Worm (Caenorhabditis elegans) whole organism, L4 larva: ENCODE data around the gene col-95.
A peak's percentile ranks its signal among the peaks of the same experiment; 100 is the strongest.

ENCODE experiments used
- F10B5.3 ChIP-seq: sonication (generic microtip); optimal IDR thresholded peaks from 2 replicates; lab custom pipeline; 2016; ENCODE audit warnings: mild to moderate bottlenecking, missing genetic modification characterization, missing compliant biosample characterization
- F37D6.2 ChIP-seq: sonication (generic microtip); optimal IDR thresholded peaks from 2 replicates; lab custom pipeline; 2016; ENCODE audit warnings: mild to moderate bottlenecking, missing genetic modification characterization, missing compliant biosample characterization
- T26A8.4 ChIP-seq: fragments of 200-800 bp; sonication (Bioruptor generic); IDR thresholded peaks from 2 replicates; pipeline ENCODE4 v1.3.6; 2022; ENCODE audit warnings: missing genetic modification characterization, missing compliant biosample characterization
- Y105C5A.15 ChIP-seq: fragments of 200-800 bp; sonication (Bioruptor generic); IDR thresholded peaks from 2 replicates; pipeline ENCODE4 v1.3.6; 2022; ENCODE audit warnings: missing genetic modification characterization, missing compliant biosample characterization
- Y48G9A.11 ChIP-seq: fragments of 200-800 bp; sonication (Bioruptor generic); IDR thresholded peaks from 2 replicates; pipeline ENCODE4 v1.3.6; 2022; ENCODE audit warnings: missing genetic modification reagents, missing genetic modification characterization, missing compliant biosample characterization
- aly-2 ChIP-seq: sonication (generic microtip); optimal IDR thresholded peaks from 2 replicates; lab custom pipeline; 2018; ENCODE audit warnings: missing biosample characterization, missing genetic modification characterization
- ceh-62 ChIP-seq: sonication (generic microtip); optimal IDR thresholded peaks from 2 replicates; lab custom pipeline; 2017; ENCODE audit warnings: missing biosample characterization, missing genetic modification characterization
- ctbp-1 ChIP-seq: fragments of 200-800 bp; sonication (Bioruptor generic); IDR thresholded peaks from 2 replicates; pipeline ENCODE4 v1.3.6; 2022; ENCODE audit warnings: missing genetic modification reagents, missing genetic modification characterization, missing compliant biosample characterization
- daf-16 ChIP-seq, 3 experiments: sonication (generic microtip); optimal IDR thresholded peaks; 2 replicates each; lab custom pipeline; 2016 to 2017; ENCODE audit warnings: missing genetic modification characterization in 3 of 3, missing genetic modification reagents in 3 of 3, mild to moderate bottlenecking in 2 of 3, missing compliant biosample characterization in 2 of 3, missing biosample characterization in 1 of 3, moderate library complexity in 1 of 3
- dmd-6 ChIP-seq: fragments of 200-800 bp; sonication (Bioruptor generic); IDR thresholded peaks from 2 replicates; pipeline ENCODE4 v1.3.6; 2022; ENCODE audit warnings: missing genetic modification reagents, missing genetic modification characterization, missing compliant biosample characterization
- dpl-1 ChIP-seq: fragments of 150-350 bp; optimal IDR thresholded peaks from 2 replicates; lab custom pipeline; 2014; ENCODE audit warnings: missing biosample characterization, missing genetic modification reagents, missing genetic modification characterization
- dve-1 ChIP-seq: sonication (generic microtip); optimal IDR thresholded peaks from 2 replicates; lab custom pipeline; 2017; ENCODE audit warnings: antibody characterized with exemption, mild to moderate bottlenecking, missing genetic modification characterization, missing compliant biosample characterization; ENCODE audit not compliant: insufficient read depth
- fos-1 ChIP-seq: fragments of 150-350 bp; optimal IDR thresholded peaks from 2 replicates; lab custom pipeline; 2014; ENCODE audit warnings: missing biosample characterization, missing genetic modification characterization
- hif-1 ChIP-seq, 2 experiments: sonication (generic microtip); optimal IDR thresholded peaks; 2 replicates each; lab custom pipeline; 2016 to 2017; ENCODE audit warnings: missing compliant biosample characterization in 2 of 2, missing genetic modification characterization in 2 of 2, missing genetic modification reagents in 2 of 2, missing genotype in 2 of 2, mild to moderate bottlenecking in 1 of 2
- hlh-11 ChIP-seq: fragments of 200-800 bp; sonication (Bioruptor generic); optimal IDR thresholded peaks from 2 replicates; lab custom pipeline; 2018; ENCODE audit warnings: mild to moderate bottlenecking, missing genetic modification characterization, missing compliant biosample characterization
- hlh-30 ChIP-seq: sonication (generic microtip); optimal IDR thresholded peaks from 2 replicates; lab custom pipeline; 2017; ENCODE audit warnings: antibody characterized with exemption, mild to moderate bottlenecking, missing genetic modification characterization, missing compliant biosample characterization; ENCODE audit not compliant: insufficient read depth
- hmg-1.1 ChIP-seq: fragments of 200-800 bp; sonication (Bioruptor generic); IDR thresholded peaks from 2 replicates; pipeline ENCODE4 v1.3.6; 2022; ENCODE audit warnings: missing genetic modification reagents, missing genetic modification characterization, missing compliant biosample characterization
- jun-1 ChIP-seq: fragments of 150-350 bp; optimal IDR thresholded peaks from 2 replicates; lab custom pipeline; 2014; ENCODE audit warnings: missing biosample characterization, missing genetic modification reagents, missing genetic modification characterization
- lin-1 ChIP-seq: fragments of 200-800 bp; sonication (Bioruptor generic); IDR thresholded peaks from 2 replicates; pipeline ENCODE4 v1.3.6; 2022; ENCODE audit warnings: missing genetic modification reagents, missing genetic modification characterization, missing compliant biosample characterization
- lin-13 ChIP-seq: fragments of 150-350 bp; optimal IDR thresholded peaks from 2 replicates; lab custom pipeline; 2014; ENCODE audit warnings: missing biosample characterization, missing genetic modification reagents, missing genetic modification characterization
- lin-29 ChIP-seq: fragments of 200-800 bp; sonication (Bioruptor generic); IDR thresholded peaks from 2 replicates; pipeline ENCODE4 v1.3.6; 2022; ENCODE audit warnings: missing genetic modification reagents, missing genetic modification characterization, missing compliant biosample characterization
- lsy-2 ChIP-seq, 2 experiments: fragments of 150-350 bp in 1 of 2; sonication (generic microtip) in 1 of 2; optimal IDR thresholded peaks; 2 replicates each; lab custom pipeline; 2014 to 2017; ENCODE audit warnings: missing biosample characterization in 2 of 2, missing genetic modification characterization in 2 of 2
- madf-9 ChIP-seq: fragments of 200-800 bp; sonication (Bioruptor generic); conservative IDR thresholded peaks from 2 replicates; pipeline ENCODE4 v1.3.6; 2022; ENCODE audit warnings: missing genetic modification reagents, missing genetic modification characterization, missing compliant biosample characterization
- mdl-1 ChIP-seq, 2 experiments: fragments of 150-350 bp in 1 of 2; sonication (generic microtip) in 1 of 2; optimal IDR thresholded peaks; 2 replicates each; lab custom pipeline; 2014 to 2017; ENCODE audit warnings: missing biosample characterization in 2 of 2, missing genetic modification characterization in 2 of 2
- mep-1 ChIP-seq: fragments of 150-350 bp; sonication (generic microtip); optimal IDR thresholded peaks from 3 replicates; lab custom pipeline; 2014; ENCODE audit warnings: missing biosample characterization, missing genetic modification characterization
- mes-2 ChIP-seq: sonication (generic microtip); optimal IDR thresholded peaks from 2 replicates; lab custom pipeline; 2016; ENCODE audit warnings: missing genotype, mild to moderate bottlenecking, missing genetic modification characterization, missing compliant biosample characterization; ENCODE audit not compliant: poor library complexity, severe bottlenecking
- mxl-3 ChIP-seq: fragments of 200-800 bp; sonication (Bioruptor generic); optimal IDR thresholded peaks from 2 replicates; lab custom pipeline; 2018; ENCODE audit warnings: mild to moderate bottlenecking, missing genetic modification characterization, missing compliant biosample characterization
- nhr-10 ChIP-seq: fragments of 150-350 bp; optimal IDR thresholded peaks from 2 replicates; lab custom pipeline; 2014; ENCODE audit warnings: missing biosample characterization, missing genetic modification characterization
- nhr-102 ChIP-seq: sonication (generic microtip); optimal IDR thresholded peaks from 2 replicates; lab custom pipeline; 2016; ENCODE audit warnings: mild to moderate bottlenecking, missing genetic modification characterization, moderate library complexity, missing compliant biosample characterization
- nhr-11 ChIP-seq: fragments of 150-350 bp; optimal IDR thresholded peaks from 2 replicates; lab custom pipeline; 2014; ENCODE audit warnings: missing biosample characterization, missing genetic modification characterization
- nhr-28 ChIP-seq: fragments of 150-350 bp; optimal IDR thresholded peaks from 2 replicates; lab custom pipeline; 2014; ENCODE audit warnings: missing biosample characterization, missing genetic modification characterization
- nhr-48 ChIP-seq: sonication (generic microtip); optimal IDR thresholded peaks from 2 replicates; lab custom pipeline; 2016; ENCODE audit warnings: mild to moderate bottlenecking, missing genetic modification characterization, missing compliant biosample characterization
- nhr-6 ChIP-seq: fragments of 150-350 bp; optimal IDR thresholded peaks from 2 replicates; lab custom pipeline; 2014; ENCODE audit warnings: missing biosample characterization, missing genetic modification characterization
- nhr-76 ChIP-seq: fragments of 150-350 bp; optimal IDR thresholded peaks from 2 replicates; lab custom pipeline; 2014; ENCODE audit warnings: missing biosample characterization, missing genetic modification characterization
- nhr-77 ChIP-seq: fragments of 150-350 bp; optimal IDR thresholded peaks from 2 replicates; lab custom pipeline; 2014; ENCODE audit warnings: missing biosample characterization, missing genetic modification characterization
- pha-4 ChIP-seq, 2 experiments: fragments of 150-350 bp in 1 of 2; fragments of 200-800 bp in 1 of 2; sonication (Bioruptor generic) in 1 of 2; IDR thresholded peaks in 1 of 2; optimal IDR thresholded peaks in 1 of 2; 2 replicates each; pipeline versions ENCODE4 v1.3.6 to Lab custom; 2014 to 2022; ENCODE audit warnings: missing genetic modification characterization in 2 of 2, missing genetic modification reagents in 2 of 2, missing biosample characterization in 1 of 2, missing compliant biosample characterization in 1 of 2
- pqm-1 ChIP-seq: sonication (generic microtip); optimal IDR thresholded peaks from 2 replicates; lab custom pipeline; 2017; ENCODE audit warnings: missing biosample characterization, missing genetic modification characterization
- saeg-2 ChIP-seq: fragments of 200-800 bp; sonication (Bioruptor generic); IDR thresholded peaks from 2 replicates; pipeline ENCODE4 v1.3.6; 2022; ENCODE audit warnings: missing genetic modification reagents, missing genetic modification characterization, missing compliant biosample characterization
- set-16 ChIP-seq: fragments of 200-800 bp; sonication (Bioruptor generic); IDR thresholded peaks from 2 replicates; pipeline ENCODE4 v1.3.6; 2022; ENCODE audit warnings: missing genetic modification reagents, missing genetic modification characterization, missing compliant biosample characterization
- skn-1 ChIP-seq: fragments of 150-350 bp; optimal IDR thresholded peaks from 2 replicates; lab custom pipeline; 2014; ENCODE audit warnings: missing biosample characterization, missing genetic modification characterization
- snpc-1.2 ChIP-seq: fragments of 200-800 bp; sonication (Bioruptor generic); IDR thresholded peaks from 2 replicates; pipeline ENCODE4 v1.3.6; 2022; ENCODE audit warnings: missing genetic modification reagents, missing genetic modification characterization, missing compliant biosample characterization
- tra-1 ChIP-seq: fragments of 200-800 bp; sonication (Bioruptor generic); IDR thresholded peaks from 2 replicates; pipeline ENCODE4 v1.3.6; 2022; ENCODE audit warnings: missing genetic modification reagents, missing genetic modification characterization, missing compliant biosample characterization
- unc-39 ChIP-seq: sonication (generic microtip); optimal IDR thresholded peaks from 2 replicates; lab custom pipeline; 2017; ENCODE audit warnings: missing biosample characterization, missing genetic modification characterization
- unc-62 ChIP-seq, 3 experiments: fragments of 150-350 bp in 1 of 3; sonication (generic microtip); optimal IDR thresholded peaks in 2 of 3; peaks in 1 of 3; 1 replicate in 1 of 3; 2 replicates in 2 of 3; lab custom pipeline; 2014 to 2017; ENCODE audit warnings: missing biosample characterization in 3 of 3, missing genetic modification characterization in 3 of 3, missing genetic modification reagents in 3 of 3, missing genotype in 1 of 3
- zfp-3 ChIP-seq: fragments of 200-800 bp; sonication (Bioruptor generic); conservative IDR thresholded peaks from 2 replicates; pipeline ENCODE4 v1.3.6; 2022; ENCODE audit warnings: missing genetic modification reagents, missing genetic modification characterization, missing compliant biosample characterization
- ztf-7 ChIP-seq: fragments of 150-350 bp; optimal IDR thresholded peaks from 2 replicates; lab custom pipeline; 2014; ENCODE audit warnings: missing biosample characterization, missing genetic modification characterization

Gene col-95

DNA sequence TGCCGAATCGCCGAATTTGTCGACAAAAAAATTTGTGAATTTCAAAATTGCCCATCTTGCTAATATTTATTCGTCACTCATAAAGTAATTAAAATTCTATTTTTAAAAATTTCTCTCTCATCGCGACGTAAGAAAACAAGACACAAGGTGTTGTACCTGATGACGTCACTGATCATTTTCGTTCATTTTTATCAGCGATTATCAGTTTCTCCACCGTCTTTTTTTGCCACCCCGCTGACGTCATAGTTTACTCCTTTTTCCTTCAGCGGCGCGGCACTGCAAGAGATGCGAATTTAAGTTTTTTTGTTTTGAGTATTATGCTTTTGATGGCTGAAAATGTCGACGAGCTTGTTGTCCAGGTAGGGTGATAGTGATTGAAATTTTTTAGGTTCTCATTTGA lies 19.0 kb upstream of the col-95 start (continued):
- TF ChIP-seq aly-2 (tag; lab: Kevin White, UChicago) (no peak), skn-1 (tag; lab: Kevin White, UChicago) (no peak), hif-1 (tag; optimal IDR thresholded peaks at IDR 0.05; lab: Kevin White, UChicago) (peak in 1 of 2 experiments; percentile 20), F10B5.3 (tag; lab: Kevin White, UChicago) (no peak), lin-29 (GFP tag; lab: Robert Waterston, UW) (no peak), mep-1 (peak; percentile 15), hlh-11 (tag; lab: Kevin White, UChicago) (peak; percentile 85), nhr-76 (tag; lab: Kevin White, UChicago) (no peak), set-16 (GFP tag; lab: Robert Waterston, UW) (no peak), zfp-3 (GFP tag; lab: Robert Waterston, UW) (no peak), F37D6.2 (tag; lab: Kevin White, UChicago) (no peak), Y48G9A.11 (no peak)
- TF ChIP-seq, all 104 proteins: peak for 17

DNA sequence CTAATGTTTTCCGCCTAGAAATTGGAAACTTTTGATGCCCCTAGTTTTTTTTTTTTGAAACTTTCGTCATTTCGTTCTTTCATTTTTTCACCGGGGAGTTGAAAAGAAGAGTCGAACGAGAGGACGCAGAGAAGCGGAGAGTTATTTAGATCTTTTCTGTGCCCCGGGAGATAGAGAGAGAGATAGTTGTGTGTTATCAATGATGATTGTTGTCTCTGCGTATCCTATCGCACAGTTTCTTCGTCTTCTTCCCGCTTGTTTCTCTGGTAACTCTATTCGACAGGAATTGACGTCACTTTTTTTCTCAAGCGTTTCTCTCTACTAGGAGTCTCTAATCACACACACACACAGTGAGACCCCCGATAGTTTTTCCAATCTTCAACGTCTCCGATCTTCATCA lies 14.5 kb upstream of the col-95 start:
- TF ChIP-seq ztf-7, result peak; percentile 56
- 0 out of 2 replicates have a peak, but pooled peaks have one; percentile 35 for TF ChIP-seq T26A8.4 (GFP tag; lab: Robert Waterston, UW)
- TF ChIP-seq mes-2 (tag; lab: Kevin White, UChicago), result peak; percentile 68
- peak; percentile 86 for TF ChIP-seq pqm-1 (tag; lab: Kevin White, UChicago)
- TF ChIP-seq hmg-1.1, result peak; percentile 48; the same call in 1 of the 2 replicates
- TF ChIP-seq ceh-62, result no peak
- peak; percentile 84 for TF ChIP-seq tra-1 (GFP tag; lab: Robert Waterston, UW)
- TF ChIP-seq unc-39, result no peak
- peak; percentile 88 for TF ChIP-seq dmd-6 (GFP tag; lab: Robert Waterston, UW)
- no peak for TF ChIP-seq ctbp-1 (GFP tag; lab: Robert Waterston, UW)
- peak; percentile 79 for TF ChIP-seq nhr-77 (tag; lab: Kevin White, UChicago)
- peak; percentile 82 for TF ChIP-seq mep-1
- peak in 1 of 2 experiments; percentile 29 for TF ChIP-seq lsy-2 (tag; optimal IDR thresholded peaks at IDR 0.05; lab: Kevin White, UChicago)
- peak; percentile 37 for TF ChIP-seq jun-1 (tag; lab: Kevin White, UChicago)
- TF ChIP-seq nhr-6, result peak; percentile 45
- peak; percentile 34 for TF ChIP-seq nhr-11
- no peak for TF ChIP-seq lin-13 (GFP tag; lab: Kevin White, UChicago)
- no peak for TF ChIP-seq snpc-1.2 (GFP tag; lab: Robert Waterston, UW)
- no peak for TF ChIP-seq madf-9 (GFP tag; lab: Robert Waterston, UW)
- TF ChIP-seq lin-1 (GFP tag; lab: Robert Waterston, UW), result peak; percentile 70; the same call in 1 of the 2 replicates
- peak; percentile 96 for TF ChIP-seq dve-1
- no peak for TF ChIP-seq fos-1 (tag; lab: Kevin White, UChicago)
- TF ChIP-seq daf-16 (GFP tag; optimal IDR thresholded peaks at IDR 0.05; lab: Kevin White, UChicago), result no peak
- peak; percentile 93 for TF ChIP-seq daf-16 (tag; optimal IDR thresholded peaks at IDR 0.05; lab: Kevin White, UChicago)
- peak; percentile 69 for TF ChIP-seq mxl-3 (GFP tag; lab: Kevin White, UChicago)
- peak in 1 of 2 experiments; percentile 59 for TF ChIP-seq hif-1 (tag; optimal IDR thresholded peaks at IDR 0.05; lab: Kevin White, UChicago)
- TF ChIP-seq pha-4 (GFP tag; IDR thresholded peaks at IDR 0.05; lab: Robert Waterston, UW), result no peak
- peak; percentile 22 for TF ChIP-seq pha-4 (tag; optimal IDR thresholded peaks at IDR 0.05; lab: Kevin White, UChicago)
- peak; percentile 81 for TF ChIP-seq nhr-10 (tag; lab: Kevin White, UChicago)
- TF ChIP-seq dpl-1 (GFP tag; lab: Kevin White, UChicago), result peak; percentile 42
- peak in 1 of 2 experiments; percentile 58 for TF ChIP-seq mdl-1 (tag; optimal IDR thresholded peaks at IDR 0.05; lab: Kevin White, UChicago)
- TF ChIP-seq hlh-30 (tag; lab: Kevin White, UChicago), result peak; percentile 29
- no peak for TF ChIP-seq Y105C5A.15 (GFP tag; lab: Robert Waterston, UW)
- TF ChIP-seq nhr-28 (tag; lab: Kevin White, UChicago), result peak; percentile 99
- peak; percentile 39 for TF ChIP-seq nhr-102 (tag; lab: Kevin White, UChicago)
- TF ChIP-seq skn-1 (tag; lab: Kevin White, UChicago), result no peak
- TF ChIP-seq saeg-2 (GFP tag; lab: Robert Waterston, UW), result no peak
- no peak for TF ChIP-seq unc-62 (GFP tag; optimal IDR thresholded peaks at IDR 0.05 in 1 of 2; lab: Kevin White, UChicago)
- no peak for TF ChIP-seq unc-62 (tag; optimal IDR thresholded peaks at IDR 0.05; lab: Kevin White, UChicago)
- peak; percentile 94 for TF ChIP-seq hlh-11 (tag; lab: Kevin White, UChicago)
- peak; percentile 55 for TF ChIP-seq nhr-48 (tag; lab: Kevin White, UChicago)
